Fruit fly (Drosophila melanogaster) whole organism, embryonic: ENCODE data around the gene eco.
A peak's percentile ranks its signal among the peaks of the same experiment; 100 is the strongest.

Experiments used
- Ada2b ChIP-seq: fragments of 200-800 bp; sonication (Bioruptor generic); IDR thresholded peaks from 2 replicates; pipeline ENCODE4 v1.3.6; 2022; ENCODE audit warnings: missing biosample characterization, missing genetic modification characterization
- B-H2 ChIP-seq: fragments of 200-800 bp; sonication (Bioruptor generic); optimal IDR thresholded peaks from 2 replicates; lab custom pipeline; 2018; ENCODE audit warnings: missing biosample characterization, mild to moderate bottlenecking, missing genetic modification characterization
- Blimp-1 ChIP-seq: fragments of 200-800 bp; sonication (Bioruptor generic); optimal IDR thresholded peaks from 3 replicates; lab custom pipeline; 2018; ENCODE audit warnings: missing biosample characterization, missing genetic modification characterization, mild to moderate bottlenecking, moderate library complexity, missing genetic modification reagents
- CG10321 ChIP-seq: fragments of 200-800 bp; sonication (Bioruptor generic); IDR thresholded peaks from 2 replicates; pipeline ENCODE4 v1.3.6; 2022; ENCODE audit warnings: missing biosample characterization, missing genetic modification characterization
- CG11723 ChIP-seq: fragments of 200-800 bp; sonication (Bioruptor generic); optimal IDR thresholded peaks from 2 replicates; lab custom pipeline; 2017; ENCODE audit warnings: missing biosample characterization, mild to moderate bottlenecking, missing genetic modification characterization
- CG12659 ChIP-seq: fragments of 200-800 bp; sonication (Bioruptor generic); optimal IDR thresholded peaks from 3 replicates; lab custom pipeline; 2017; ENCODE audit warnings: mild to moderate bottlenecking, missing biosample characterization, missing genetic modification reagents, missing genetic modification characterization
- CG12942 ChIP-seq: fragments of 200-800 bp; sonication (Bioruptor generic); optimal IDR thresholded peaks from 3 replicates; lab custom pipeline; 2016; ENCODE audit warnings: missing biosample characterization, missing genetic modification characterization
- CG13296 ChIP-seq: fragments of 200-800 bp; sonication (Bioruptor generic); optimal IDR thresholded peaks from 3 replicates; lab custom pipeline; 2018; ENCODE audit warnings: missing biosample characterization, mild to moderate bottlenecking, missing genetic modification characterization
- CG16779 ChIP-seq: fragments of 200-800 bp; sonication (Bioruptor generic); IDR thresholded peaks from 2 replicates; pipeline ENCODE4 v1.3.6; 2022; ENCODE audit warnings: missing biosample characterization, missing genetic modification characterization
- CG16863 ChIP-seq: fragments of 200-800 bp; sonication (Bioruptor generic); optimal IDR thresholded peaks from 3 replicates; lab custom pipeline; 2016; ENCODE audit warnings: missing biosample characterization, missing genetic modification characterization
- CG17361 ChIP-seq: fragments of 200-800 bp; sonication (Bioruptor generic); IDR thresholded peaks from 3 replicates; pipeline ENCODE4 v1.3.6; 2022; ENCODE audit warnings: missing biosample characterization, missing genetic modification characterization
- CG17612 ChIP-seq: fragments of 200-800 bp; sonication (Bioruptor generic); IDR thresholded peaks from 2 replicates; pipeline ENCODE4 v1.3.6; 2022; ENCODE audit warnings: missing biosample characterization, missing genetic modification characterization
- CG18619 ChIP-seq: fragments of 200-800 bp; sonication (Bioruptor generic); optimal IDR thresholded peaks from 3 replicates; lab custom pipeline; 2017; ENCODE audit warnings: missing biosample characterization, mild to moderate bottlenecking, missing genetic modification characterization
- CG2202 ChIP-seq: fragments of 200-800 bp; sonication (Bioruptor generic); optimal IDR thresholded peaks from 2 replicates; lab custom pipeline; 2018; ENCODE audit warnings: missing biosample characterization, mild to moderate bottlenecking, missing genetic modification characterization
- CG43689 ChIP-seq: fragments of 200-800 bp; sonication (Bioruptor generic); IDR thresholded peaks from 2 replicates; pipeline ENCODE4 v1.3.6; 2022; ENCODE audit warnings: missing biosample characterization, missing genetic modification characterization
- CG5245 ChIP-seq: fragments of 200-800 bp; sonication (Bioruptor generic); optimal IDR thresholded peaks from 3 replicates; lab custom pipeline; 2016; ENCODE audit warnings: missing biosample characterization, missing genetic modification characterization
- CG6813 ChIP-seq: fragments of 200-800 bp; sonication (Bioruptor generic); optimal IDR thresholded peaks from 2 replicates; lab custom pipeline; 2017; ENCODE audit warnings: missing biosample characterization, missing genetic modification characterization, mild to moderate bottlenecking, moderate library complexity, missing genetic modification reagents
- CG7372 ChIP-seq: fragments of 200-800 bp; sonication (Bioruptor generic); IDR thresholded peaks from 2 replicates; pipeline ENCODE4 v1.3.6; 2022; ENCODE audit warnings: missing biosample characterization, missing genetic modification characterization
- CG7556 ChIP-seq: fragments of 200-800 bp; sonication (Bioruptor generic); optimal IDR thresholded peaks from 2 replicates; lab custom pipeline; 2017; ENCODE audit warnings: missing biosample characterization, mild to moderate bottlenecking, missing genetic modification characterization
- CG7987 ChIP-seq: fragments of 200-800 bp; sonication (Bioruptor generic); optimal IDR thresholded peaks from 2 replicates; lab custom pipeline; 2018; ENCODE audit warnings: missing biosample characterization, mild to moderate bottlenecking, missing genetic modification characterization, moderate library complexity
- CG8924 ChIP-seq: fragments of 200-800 bp; optimal IDR thresholded peaks from 3 replicates; lab custom pipeline; 2019; ENCODE audit warnings: missing biosample characterization, mild to moderate bottlenecking, missing genetic modification characterization, moderate library complexity
- CG9437 ChIP-seq: fragments of 200-800 bp; sonication (Bioruptor generic); optimal IDR thresholded peaks from 2 replicates; lab custom pipeline; 2018; ENCODE audit warnings: missing biosample characterization, mild to moderate bottlenecking, missing genetic modification characterization
- Chrac-16 ChIP-seq: fragments of 200-800 bp; sonication (Bioruptor generic); optimal IDR thresholded peaks from 3 replicates; lab custom pipeline; 2016; ENCODE audit warnings: missing biosample characterization, missing genetic modification characterization
- Deaf1 ChIP-seq: fragments of 200-800 bp; optimal IDR thresholded peaks from 3 replicates; lab custom pipeline; 2019; ENCODE audit warnings: missing biosample characterization, mild to moderate bottlenecking, missing genetic modification characterization, moderate library complexity
- Eip74EF ChIP-seq, 2 experiments: fragments of 200-800 bp in 1 of 2; fragments of >200 bp in 1 of 2; sonication (Bioruptor generic) in 1 of 2; optimal IDR thresholded peaks; 2 replicates each; lab custom pipeline; 2017 to 2019; ENCODE audit warnings: missing biosample characterization in 2 of 2, missing genetic modification characterization in 2 of 2, mild to moderate bottlenecking in 1 of 2, moderate library complexity in 1 of 2
- Hey ChIP-seq: fragments of 200-800 bp; sonication (Bioruptor generic); optimal IDR thresholded peaks from 3 replicates; lab custom pipeline; 2018; ENCODE audit warnings: missing biosample characterization, mild to moderate bottlenecking, missing genetic modification characterization
- Lhr ChIP-seq: fragments of 200-800 bp; sonication (Bioruptor generic); optimal IDR thresholded peaks from 3 replicates; lab custom pipeline; 2017; ENCODE audit warnings: mild to moderate bottlenecking, missing biosample characterization, missing genetic modification reagents, missing genetic modification characterization
- MBD-R2 ChIP-seq: fragments of 200-800 bp; sonication (Bioruptor generic); IDR thresholded peaks from 2 replicates; pipeline ENCODE4 v1.3.6; 2022; ENCODE audit warnings: missing biosample characterization, missing genetic modification characterization
- Mrtf ChIP-seq: fragments of 200-800 bp; sonication (Bioruptor generic); IDR thresholded peaks from 3 replicates; pipeline ENCODE4 v1.3.6; 2022; ENCODE audit warnings: missing biosample characterization, missing genetic modification characterization
- NFAT ChIP-seq: fragments of 200-800 bp; sonication (Bioruptor generic); IDR thresholded peaks from 2 replicates; pipeline ENCODE4 v1.3.6; 2022; ENCODE audit warnings: missing biosample characterization, missing genetic modification characterization
- Poxn ChIP-seq: fragments of 200-800 bp; sonication (Bioruptor generic); IDR thresholded peaks from 2 replicates; pipeline ENCODE4 v1.3.6; 2022; ENCODE audit warnings: missing biosample characterization, missing genetic modification characterization
- Sry-δ ChIP-seq: fragments of 200-800 bp; sonication (Bioruptor generic); optimal IDR thresholded peaks from 2 replicates; lab custom pipeline; 2016; ENCODE audit warnings: missing biosample characterization, missing genetic modification characterization
- TFAM ChIP-seq: fragments of 200-800 bp; sonication (Bioruptor generic); optimal IDR thresholded peaks from 2 replicates; lab custom pipeline; 2017; ENCODE audit warnings: missing biosample characterization, missing genetic modification characterization, inconsistent platforms
- Taf1 ChIP-seq: fragments of 200-800 bp; sonication (Bioruptor generic); IDR thresholded peaks from 2 replicates; pipeline ENCODE4 v1.3.6; 2022; ENCODE audit warnings: missing biosample characterization, missing genetic modification characterization
- Vsx1 ChIP-seq: fragments of 200-800 bp; sonication (Bioruptor generic); optimal IDR thresholded peaks from 2 replicates; lab custom pipeline; 2017; ENCODE audit warnings: missing biosample characterization, mild to moderate bottlenecking, missing genetic modification characterization, missing genetic modification reagents
- bcd ChIP-seq: fragments of 200-800 bp; sonication (Bioruptor generic); optimal IDR thresholded peaks from 2 replicates; lab custom pipeline; 2017; ENCODE audit warnings: missing biosample characterization, mild to moderate bottlenecking, missing genetic modification characterization
- danr ChIP-seq: fragments of 200-800 bp; sonication (Bioruptor generic); IDR thresholded peaks from 2 replicates; pipeline ENCODE4 v1.3.6; 2022; ENCODE audit warnings: missing biosample characterization, missing genetic modification characterization
- dati ChIP-seq: fragments of 200-800 bp; sonication (Bioruptor generic); IDR thresholded peaks from 2 replicates; pipeline ENCODE4 v1.3.6; 2022; ENCODE audit warnings: missing biosample characterization, missing genetic modification characterization
- fru ChIP-seq: fragments of >200 bp; optimal IDR thresholded peaks from 2 replicates; lab custom pipeline; 2017
- her ChIP-seq: fragments of 200-800 bp; sonication (Bioruptor generic); optimal IDR thresholded peaks from 2 replicates; lab custom pipeline; 2016; ENCODE audit warnings: missing biosample characterization, missing genetic modification characterization
- jigr1 ChIP-seq: fragments of 200-800 bp; sonication (Bioruptor generic); IDR thresholded peaks from 3 replicates; pipeline ENCODE4 v1.3.6; 2022; ENCODE audit warnings: missing biosample characterization, missing genetic modification characterization
- lmd ChIP-seq: fragments of 200-800 bp; sonication (Bioruptor generic); IDR thresholded peaks from 2 replicates; pipeline ENCODE4 v1.3.6; 2022; ENCODE audit warnings: missing biosample characterization, missing genetic modification characterization
- mld ChIP-seq: fragments of 200-800 bp; sonication (Bioruptor generic); IDR thresholded peaks from 3 replicates; pipeline ENCODE4 v1.3.6; 2022; ENCODE audit warnings: missing biosample characterization, missing genetic modification characterization; ENCODE audit not compliant: partially characterized antibody
- nau ChIP-seq: fragments of 200-800 bp; sonication (Bioruptor generic); optimal IDR thresholded peaks from 3 replicates; lab custom pipeline; 2017; ENCODE audit warnings: missing biosample characterization, mild to moderate bottlenecking, missing genetic modification characterization, missing genetic modification reagents
- ranshi ChIP-seq: fragments of 200-800 bp; sonication (Bioruptor generic); IDR thresholded peaks from 2 replicates; pipeline ENCODE4 v1.3.6; 2022; ENCODE audit warnings: missing biosample characterization, missing genetic modification characterization
- run ChIP-seq: fragments of 200-800 bp; sonication (Bioruptor generic); optimal IDR thresholded peaks from 3 replicates; lab custom pipeline; 2018; ENCODE audit warnings: missing biosample characterization, mild to moderate bottlenecking, missing genetic modification characterization
- salm ChIP-seq: fragments of 200-800 bp; sonication (Bioruptor generic); optimal IDR thresholded peaks from 2 replicates; lab custom pipeline; 2018; ENCODE audit warnings: missing biosample characterization, mild to moderate bottlenecking, missing genetic modification characterization
- ssp ChIP-seq: fragments of 200-800 bp; sonication (Bioruptor generic); IDR thresholded peaks from 2 replicates; pipeline ENCODE4 v1.3.6; 2022; ENCODE audit warnings: missing biosample characterization, missing genetic modification characterization
- stc ChIP-seq: fragments of 200-800 bp; sonication (Bioruptor generic); IDR thresholded peaks from 2 replicates; pipeline ENCODE4 v1.3.6; 2022; ENCODE audit warnings: missing biosample characterization, missing genetic modification characterization
- yki ChIP-seq: fragments of >200 bp; optimal IDR thresholded peaks from 3 replicates; lab custom pipeline; 2018
- z ChIP-seq: fragments of 200-800 bp; sonication (Bioruptor generic); IDR thresholded peaks from 3 replicates; pipeline ENCODE4 v1.3.6; 2022; ENCODE audit warnings: missing biosample characterization, missing genetic modification characterization

eco gene

dm6 chr3L:7328567-7329253, 10.4 kb downstream of the eco start, which contains the start of the genes mrva, CG42307 and mus312:
Gene mrva, minus strand, starts transcription at chr3L:7328842.
Gene CG42307, plus strand, starts transcription at chr3L:7329132.
Gene mus312, plus strand, starts transcription at chr3L:7329132.
- TF ChIP-seq her (GFP tag; lab: Kevin White, UChicago) (peak; percentile 34), CG12659 (GFP tag; lab: Kevin White, UChicago) (peak; percentile 96), Blimp-1 (GFP tag; lab: Kevin White, UChicago) (peak; percentile 90), TFAM (GFP tag; lab: Kevin White, UChicago) (no peak), ranshi (GFP tag; lab: Robert Waterston, UW) (peak; percentile 77; the same call in 1 of the 2 replicates), CG7987 (GFP tag; lab: Kevin White, UChicago) (peak; percentile 31), lmd (GFP tag; lab: Robert Waterston, UW) (peak; percentile 82), CG2202 (tag; lab: Kevin White, UChicago) (peak; percentile 66), CG7556 (GFP tag; lab: Kevin White, UChicago) (peak; percentile 89), Mrtf (GFP tag; lab: Robert Waterston, UW) (peak; percentile 83), Poxn (peak; percentile 27; the same call in 1 of the 2 replicates), Sry-δ (GFP tag; lab: Kevin White, UChicago) (peak; percentile 42), CG6813 (GFP tag; lab: Kevin White, UChicago) (peak; percentile 85), CG12942 (GFP tag; lab: Kevin White, UChicago) (peak; percentile 84), nau (GFP tag; lab: Kevin White, UChicago) (no peak), Lhr (GFP tag; lab: Kevin White, UChicago) (peak; percentile 62), danr (GFP tag; lab: Robert Waterston, UW) (peak; percentile 70; the same call in 1 of the 2 replicates), CG8924 (tag; lab: Kevin White, UChicago) (peak; percentile 96), Vsx1 (GFP tag; lab: Kevin White, UChicago) (peak; percentile 98), MBD-R2 (GFP tag; lab: Robert Waterston, UW) (peak; percentile 84), CG9437 (GFP tag; lab: Kevin White, UChicago) (peak; percentile 83), CG10321 (GFP tag; lab: Robert Waterston, UW) (peak; percentile 41; the same call in 1 of the 2 replicates), stc (GFP tag; lab: Robert Waterston, UW) (peak; percentile 78), Chrac-16 (GFP tag; lab: Kevin White, UChicago) (peak; percentile 78), ssp (GFP tag; lab: Robert Waterston, UW) (peak; percentile 84), CG43689 (GFP tag; lab: Robert Waterston, UW) (peak; percentile 60), Ada2b (GFP tag; lab: Robert Waterston, UW) (peak; percentile 82), NFAT (peak; percentile 75), fru (no peak), Eip74EF (GFP tag; optimal IDR thresholded peaks at IDR 0.05; lab: Kevin White, UChicago) (peak in 1 of 2 experiments; percentile 64), salm (peak; percentile 87), CG7372 (GFP tag; lab: Robert Waterston, UW) (peak; percentile 72), yki (no peak), CG16779 (GFP tag; lab: Robert Waterston, UW) (no peak), CG13296 (GFP tag; lab: Kevin White, UChicago) (peak; percentile 92), CG18619 (GFP tag; lab: Kevin White, UChicago) (peak; percentile 86), CG17612 (no peak), CG16863 (no peak), jigr1 (GFP tag; lab: Robert Waterston, UW) (no peak; the same call in 2 of the 3 replicates), CG17361 (GFP tag; lab: Robert Waterston, UW) (peak; percentile 96), Hey (no peak), run (peak; percentile 80), CG11723 (GFP tag; lab: Kevin White, UChicago) (peak; percentile 69), z (GFP tag; lab: Robert Waterston, UW) (no peak), B-H2 (GFP tag; lab: Kevin White, UChicago) (peak; percentile 97), Deaf1 (tag; lab: Kevin White, UChicago) (no peak), bcd (GFP tag; lab: Kevin White, UChicago) (peak; percentile 77), CG5245 (GFP tag; lab: Kevin White, UChicago) (peak; percentile 29), Taf1 (GFP tag; lab: Robert Waterston, UW) (peak; percentile 55), mld (GFP tag; lab: Robert Waterston, UW) (no peak), dati (GFP tag; lab: Robert Waterston, UW) (no peak)
